Fruit fly (Drosophila melanogaster) whole organism, embryonic: Measurements from ENCODE around the gene nkt.

Source experiments
- Asciz ChIP-seq: fragments of 200-800 bp; sonication (Bioruptor generic); optimal IDR thresholded peaks from 2 replicates; lab custom pipeline; 2017; ENCODE audit warnings: missing biosample characterization, mild to moderate bottlenecking, missing genetic modification characterization, missing genetic modification reagents
- B-H2 ChIP-seq: fragments of 200-800 bp; sonication (Bioruptor generic); optimal IDR thresholded peaks from 2 replicates; lab custom pipeline; 2018; ENCODE audit warnings: missing biosample characterization, mild to moderate bottlenecking, missing genetic modification characterization
- CG10147 ChIP-seq: fragments of 200-800 bp; sonication (Bioruptor generic); optimal IDR thresholded peaks from 2 replicates; lab custom pipeline; 2019; ENCODE audit warnings: missing biosample characterization, mild to moderate bottlenecking, missing genetic modification characterization, moderate library complexity
- CG10267 ChIP-seq: fragments of 200-800 bp; sonication (Bioruptor generic); optimal IDR thresholded peaks from 2 replicates; lab custom pipeline; 2018; ENCODE audit warnings: missing biosample characterization, mild to moderate bottlenecking, missing genetic modification characterization, moderate library complexity
- CG11695 ChIP-seq: fragments of 200-800 bp; sonication (Bioruptor generic); IDR thresholded peaks from 3 replicates; pipeline ENCODE4 v1.3.6; 2022; ENCODE audit warnings: missing biosample characterization, missing genetic modification characterization
- CG12299 ChIP-seq: fragments of 200-800 bp; sonication (Bioruptor generic); optimal IDR thresholded peaks from 2 replicates; lab custom pipeline; 2018; ENCODE audit warnings: missing biosample characterization, mild to moderate bottlenecking, missing genetic modification characterization
- CG12391 ChIP-seq: fragments of 200-800 bp; sonication (Bioruptor generic); optimal IDR thresholded peaks from 3 replicates; lab custom pipeline; 2018; ENCODE audit warnings: missing biosample characterization, mild to moderate bottlenecking, missing genetic modification characterization, moderate library complexity
- CG14050 ChIP-seq: fragments of 200-800 bp; sonication (Bioruptor generic); IDR thresholded peaks from 3 replicates; pipeline ENCODE4 v1.3.6; 2022; ENCODE audit warnings: missing biosample characterization, missing genetic modification characterization
- CG17359 ChIP-seq: fragments of 200-800 bp; sonication (Bioruptor generic); optimal IDR thresholded peaks from 3 replicates; lab custom pipeline; 2018; ENCODE audit warnings: missing biosample characterization, mild to moderate bottlenecking, missing genetic modification characterization, moderate library complexity
- CG17385 ChIP-seq: fragments of 200-800 bp; sonication (Bioruptor generic); optimal IDR thresholded peaks from 3 replicates; lab custom pipeline; 2018; ENCODE audit warnings: missing biosample characterization, mild to moderate bottlenecking, missing genetic modification characterization
- CG34224 ChIP-seq: fragments of 200-800 bp; sonication (Bioruptor generic); IDR thresholded peaks from 3 replicates; pipeline ENCODE4 v1.3.6; 2022; ENCODE audit warnings: missing biosample characterization, missing genetic modification characterization; ENCODE audit not compliant: partially characterized antibody
- CG4707 ChIP-seq: fragments of 200-800 bp; sonication (Bioruptor generic); optimal IDR thresholded peaks from 2 replicates; lab custom pipeline; 2018; ENCODE audit warnings: missing biosample characterization, mild to moderate bottlenecking, missing genetic modification characterization, moderate library complexity
- CG5245 ChIP-seq: fragments of 200-800 bp; sonication (Bioruptor generic); optimal IDR thresholded peaks from 3 replicates; lab custom pipeline; 2016; ENCODE audit warnings: missing biosample characterization, missing genetic modification characterization
- CG6654 ChIP-seq: fragments of 200-800 bp; sonication (Bioruptor generic); optimal IDR thresholded peaks from 2 replicates; lab custom pipeline; 2017; ENCODE audit warnings: missing biosample characterization, mild to moderate bottlenecking, missing genetic modification characterization
- CG7839 ChIP-seq: fragments of 200-800 bp; sonication (Bioruptor generic); optimal IDR thresholded peaks from 3 replicates; lab custom pipeline; 2018; ENCODE audit warnings: missing biosample characterization, mild to moderate bottlenecking, missing genetic modification characterization, moderate library complexity
- CG7928 ChIP-seq: fragments of 200-800 bp; sonication (Bioruptor generic); optimal IDR thresholded peaks from 2 replicates; lab custom pipeline; 2017; ENCODE audit warnings: missing biosample characterization, mild to moderate bottlenecking, missing genetic modification characterization
- CG8089 ChIP-seq: fragments of 200-800 bp; sonication (Bioruptor generic); optimal IDR thresholded peaks from 3 replicates; lab custom pipeline; 2016; ENCODE audit warnings: missing biosample characterization, missing genetic modification characterization
- CG8290 ChIP-seq, 3 experiments: fragments of 200-800 bp; sonication (Bioruptor generic); optimal IDR thresholded peaks; 2 replicates each; lab custom pipeline; 2016 to 2019; ENCODE audit warnings: missing biosample characterization in 3 of 3, missing genetic modification characterization in 3 of 3, mild to moderate bottlenecking in 2 of 3, moderate library complexity in 1 of 3
- H15 ChIP-seq: fragments of 200-800 bp; sonication (Bioruptor generic); IDR thresholded peaks from 3 replicates; pipeline ENCODE4 v1.3.6; 2022; ENCODE audit warnings: missing biosample characterization, missing genetic modification characterization
- Hr51 ChIP-seq, 2 experiments: fragments of 200-800 bp; sonication (Bioruptor generic); optimal IDR thresholded peaks; 2 replicates in 1 of 2; 3 replicates in 1 of 2; lab custom pipeline; 2016 to 2018; ENCODE audit warnings: missing biosample characterization in 2 of 2, missing genetic modification characterization in 2 of 2, mild to moderate bottlenecking in 1 of 2, moderate library complexity in 1 of 2
- Med ChIP-seq: fragments of 200-800 bp; sonication (Bioruptor generic); peaks from one replicate; lab custom pipeline; 2016; ENCODE audit warnings: missing biosample characterization, missing genetic modification characterization, mild to moderate bottlenecking, inconsistent platforms, moderate library complexity
- NfI ChIP-seq: fragments of 200-800 bp; sonication (Bioruptor generic); optimal IDR thresholded peaks from 3 replicates; lab custom pipeline; 2018; ENCODE audit warnings: missing biosample characterization, mild to moderate bottlenecking, missing genetic modification characterization, moderate library complexity
- PHDP ChIP-seq: fragments of 200-800 bp; sonication (Bioruptor generic); optimal IDR thresholded peaks from 3 replicates; lab custom pipeline; 2018; ENCODE audit warnings: missing biosample characterization, mild to moderate bottlenecking, missing genetic modification characterization, moderate library complexity
- Trl ChIP-seq, 3 experiments: fragments of >200 bp in 2 of 3; fragments of 200-800 bp in 1 of 3; sonication (Bioruptor generic) in 1 of 3; optimal IDR thresholded peaks; 2 replicates in 1 of 3; 3 replicates in 2 of 3; lab custom pipeline; 2016 to 2017; ENCODE audit warnings: missing biosample characterization in 1 of 3, missing genetic modification characterization in 1 of 3
- btn ChIP-seq: fragments of 200-800 bp; sonication (Bioruptor generic); optimal IDR thresholded peaks from 2 replicates; lab custom pipeline; 2016; ENCODE audit warnings: missing biosample characterization, missing genetic modification characterization
- corto ChIP-seq: fragments of 200-800 bp; sonication (Bioruptor generic); optimal IDR thresholded peaks from 2 replicates; lab custom pipeline; 2016; ENCODE audit warnings: missing biosample characterization, mild to moderate bottlenecking, missing genetic modification characterization, moderate library complexity
- danr ChIP-seq: fragments of 200-800 bp; sonication (Bioruptor generic); IDR thresholded peaks from 2 replicates; pipeline ENCODE4 v1.3.6; 2022; ENCODE audit warnings: missing biosample characterization, missing genetic modification characterization
- ewg ChIP-seq: fragments of 200-800 bp; sonication (Bioruptor generic); optimal IDR thresholded peaks from 3 replicates; lab custom pipeline; 2017; ENCODE audit warnings: mild to moderate bottlenecking, missing biosample characterization, missing genetic modification reagents, missing genetic modification characterization
- exex ChIP-seq: fragments of 200-800 bp; sonication (Bioruptor generic); optimal IDR thresholded peaks from 4 replicates; lab custom pipeline; 2018; ENCODE audit warnings: missing biosample characterization, mild to moderate bottlenecking, missing genetic modification characterization, moderate library complexity
- gfzf ChIP-seq: fragments of 200-800 bp; sonication (Bioruptor generic); optimal IDR thresholded peaks from 2 replicates; lab custom pipeline; 2016; ENCODE audit warnings: missing biosample characterization, mild to moderate bottlenecking, missing genetic modification characterization, moderate library complexity
- hbn ChIP-seq: fragments of 200-800 bp; sonication (Bioruptor generic); IDR thresholded peaks from 2 replicates; pipeline ENCODE4 v1.3.6; 2022; ENCODE audit warnings: missing biosample characterization, missing genetic modification characterization; ENCODE audit not compliant: partially characterized antibody
- klu ChIP-seq: fragments of 200-800 bp; sonication (Bioruptor generic); IDR thresholded peaks from 2 replicates; pipeline ENCODE4 v1.3.6; 2022; ENCODE audit warnings: missing biosample characterization, missing genetic modification characterization
- lov ChIP-seq, 2 experiments: fragments of 200-800 bp in 1 of 2; fragments of >200 bp in 1 of 2; sonication (Bioruptor generic) in 1 of 2; IDR thresholded peaks in 1 of 2; optimal IDR thresholded peaks in 1 of 2; 2 replicates in 1 of 2; 3 replicates in 1 of 2; pipeline versions ENCODE4 v1.3.6 to Lab custom; 2017 to 2022; ENCODE audit warnings: missing biosample characterization in 1 of 2, missing genetic modification characterization in 1 of 2
- nerfin-1 ChIP-seq: fragments of 200-800 bp; sonication (Bioruptor generic); optimal IDR thresholded peaks from 3 replicates; lab custom pipeline; 2019; ENCODE audit warnings: missing biosample characterization, mild to moderate bottlenecking, missing genetic modification characterization, moderate library complexity
- nom ChIP-seq: fragments of 200-800 bp; sonication (Bioruptor generic); optimal IDR thresholded peaks from 2 replicates; lab custom pipeline; 2017; ENCODE audit warnings: missing biosample characterization, missing genetic modification characterization, mild to moderate bottlenecking, moderate library complexity, missing genetic modification reagents
- org-1 ChIP-seq: fragments of 200-800 bp; sonication (Bioruptor generic); optimal IDR thresholded peaks from 2 replicates; lab custom pipeline; 2017; ENCODE audit warnings: missing biosample characterization, missing genetic modification characterization
- peb ChIP-seq: fragments of 200-800 bp; sonication (Bioruptor generic); IDR thresholded peaks from 2 replicates; pipeline ENCODE4 v1.3.6; 2022; ENCODE audit warnings: missing biosample characterization, missing genetic modification characterization
- psq ChIP-seq: fragments of 200-800 bp; sonication (Bioruptor generic); optimal IDR thresholded peaks from 2 replicates; lab custom pipeline; 2017; ENCODE audit warnings: missing biosample characterization, missing genetic modification characterization
- rib ChIP-seq: fragments of 200-800 bp; sonication (Bioruptor generic); IDR thresholded peaks from 2 replicates; pipeline ENCODE4 v1.3.6; 2022; ENCODE audit warnings: missing biosample characterization, missing genetic modification characterization
- scrt ChIP-seq: fragments of 200-800 bp; sonication (Bioruptor generic); optimal IDR thresholded peaks from 2 replicates; lab custom pipeline; 2018; ENCODE audit warnings: missing biosample characterization, mild to moderate bottlenecking, missing genetic modification characterization, moderate library complexity
- sqz ChIP-seq: fragments of 200-800 bp; sonication (Bioruptor generic); optimal IDR thresholded peaks from 3 replicates; lab custom pipeline; 2018; ENCODE audit warnings: missing biosample characterization, mild to moderate bottlenecking, missing genetic modification characterization
- stwl ChIP-seq: fragments of 200-800 bp; sonication (Bioruptor generic); optimal IDR thresholded peaks from 3 replicates; lab custom pipeline; 2018; ENCODE audit warnings: missing biosample characterization, mild to moderate bottlenecking, missing genetic modification characterization, moderate library complexity
- tgo ChIP-seq: fragments of 200-800 bp; sonication (Bioruptor generic); IDR thresholded peaks from 3 replicates; pipeline ENCODE4 v1.3.6; 2022; ENCODE audit warnings: missing biosample characterization, missing genetic modification characterization
- unc-4 ChIP-seq: fragments of 200-800 bp; sonication (Bioruptor generic); IDR thresholded peaks from 2 replicates; pipeline ENCODE4 v1.3.6; 2022; ENCODE audit warnings: missing biosample characterization, missing genetic modification characterization; ENCODE audit not compliant: partially characterized antibody
- vnd ChIP-seq: fragments of 200-800 bp; sonication (Bioruptor generic); IDR thresholded peaks from 3 replicates; pipeline ENCODE4 v1.3.6; 2022; ENCODE audit warnings: missing biosample characterization, missing genetic modification characterization; ENCODE audit not compliant: partially characterized antibody
- zen ChIP-seq: fragments of 200-800 bp; sonication (Bioruptor generic); optimal IDR thresholded peaks from 3 replicates; lab custom pipeline; 2018; ENCODE audit warnings: missing biosample characterization, mild to moderate bottlenecking, missing genetic modification characterization, moderate library complexity

nkt gene

DNA sequence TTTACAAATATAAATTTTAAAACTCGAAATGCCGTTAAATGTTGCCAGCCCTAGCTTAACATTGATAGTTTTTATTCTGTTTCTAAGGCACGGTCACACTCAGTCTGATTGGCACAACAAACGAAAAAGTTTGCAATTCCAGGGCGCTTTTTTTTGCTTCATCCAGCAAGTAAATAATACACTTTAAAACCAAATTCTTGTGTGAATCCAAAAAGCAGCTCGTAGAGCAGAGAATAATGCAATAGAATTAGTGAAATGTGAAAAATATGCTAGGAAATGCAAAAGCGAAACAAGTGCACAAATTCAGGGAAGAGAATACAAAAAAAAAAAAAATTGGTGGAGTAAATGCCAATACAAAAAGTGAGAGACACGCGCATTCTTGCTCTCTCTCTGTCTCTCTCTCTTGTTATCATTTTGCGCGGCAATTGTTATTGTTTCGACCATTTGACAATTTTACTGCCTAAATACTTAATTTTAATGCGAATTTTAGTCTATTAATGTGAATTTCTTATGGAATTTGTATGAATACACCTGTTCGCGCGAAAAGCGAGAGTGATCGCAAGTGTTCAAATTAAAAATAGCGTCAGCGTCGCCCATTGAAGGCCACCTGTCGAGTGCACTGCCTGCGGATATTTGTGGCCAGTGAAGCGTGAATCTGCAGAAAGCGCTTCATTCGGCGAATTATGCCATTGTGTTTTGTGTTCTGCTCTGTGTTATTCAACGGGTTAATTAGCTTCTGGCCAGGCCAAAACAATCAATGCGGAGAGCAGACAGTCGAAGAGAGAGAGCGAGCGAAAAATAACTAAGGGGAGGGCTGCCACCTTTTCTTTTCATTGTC is 13.5 kb downstream of the nkt start, which contains the start of gene CG42671 (continued):
- no peak for TF ChIP-seq CG34224
- TF ChIP-seq org-1 (GFP tag; lab: Kevin White, UChicago), result no peak
- peak; percentile 38 for TF ChIP-seq CG10267 (tag; lab: Kevin White, UChicago)
- TF ChIP-seq lov (optimal IDR thresholded peaks at IDR 0.05; lab: Kevin White, UChicago), result no peak
- TF ChIP-seq lov (GFP tag; IDR thresholded peaks at IDR 0.05; lab: Robert Waterston, UW), result no peak
- TF ChIP-seq klu (GFP tag; lab: Robert Waterston, UW), result no peak
- TF ChIP-seq CG8290 (GFP tag; optimal IDR thresholded peaks at IDR 0.05; lab: Kevin White, UChicago), result no peak
- peak in 1 of 2 experiments; percentile 4 for TF ChIP-seq CG8290 (tag; optimal IDR thresholded peaks at IDR 0.05; lab: Kevin White, UChicago)
- TF ChIP-seq sqz (GFP tag; lab: Kevin White, UChicago), result peak; percentile 99
- 0 out of 2 replicates have a peak, but pooled peaks have one; percentile 17 for TF ChIP-seq unc-4
- peak; percentile 40 for TF ChIP-seq B-H2 (GFP tag; lab: Kevin White, UChicago)
- TF ChIP-seq H15, result no peak
- peak; percentile 28 for TF ChIP-seq CG12391 (tag; lab: Kevin White, UChicago)
- TF ChIP-seq vnd (GFP tag; lab: Robert Waterston, UW), result no peak
- TF ChIP-seq Med (GFP tag; lab: Kevin White, UChicago), result peak; percentile 38
- no peak for TF ChIP-seq CG6654 (GFP tag; lab: Kevin White, UChicago)
- TF ChIP-seq CG17359 (tag; lab: Kevin White, UChicago), result peak; percentile 71
- TF ChIP-seq Asciz (GFP tag; lab: Kevin White, UChicago), result no peak
- TF ChIP-seq CG4707 (GFP tag; lab: Kevin White, UChicago), result no peak
- TF ChIP-seq peb (GFP tag; lab: Robert Waterston, UW), result no peak
- TF ChIP-seq ewg (GFP tag; lab: Kevin White, UChicago), result peak; percentile 19
- TF ChIP-seq gfzf (GFP tag; lab: Kevin White, UChicago), result peak; percentile 72
- TF ChIP-seq nerfin-1, result peak; percentile 95
- TF ChIP-seq nom (GFP tag; lab: Kevin White, UChicago), result peak; percentile 69
- no peak for TF ChIP-seq danr (GFP tag; lab: Robert Waterston, UW)
- TF ChIP-seq CG5245 (GFP tag; lab: Kevin White, UChicago), result no peak
- peak; percentile 86 for TF ChIP-seq CG7928 (GFP tag; lab: Kevin White, UChicago)
- no peak for TF ChIP-seq psq (GFP tag; lab: Kevin White, UChicago)
- TF ChIP-seq rib, result peak; percentile 71
- TF ChIP-seq Trl (optimal IDR thresholded peaks at IDR 0.05; lab: Kevin White, UChicago), result peak; percentile 70 to 94
- TF ChIP-seq Trl (GFP tag; optimal IDR thresholded peaks at IDR 0.05; lab: Kevin White, UChicago), result no peak
- 0 out of 2 replicates have a peak, but pooled peaks have one; percentile 18 for TF ChIP-seq hbn
- no peak for TF ChIP-seq zen (tag; lab: Kevin White, UChicago)
- TF ChIP-seq stwl (tag; lab: Kevin White, UChicago), result peak; percentile 6
- peak; percentile 28 for TF ChIP-seq scrt (GFP tag; lab: Kevin White, UChicago)
- TF ChIP-seq PHDP (tag; lab: Kevin White, UChicago), result peak; percentile 32
- TF ChIP-seq CG10147, result peak; percentile 8
- TF ChIP-seq Hr51 (GFP tag; optimal IDR thresholded peaks at IDR 0.05; lab: Kevin White, UChicago), result peak in 1 of 2 experiments; percentile 6
- peak; percentile 14 for TF ChIP-seq CG12299 (tag; lab: Kevin White, UChicago)
- no peak for TF ChIP-seq exex
- TF ChIP-seq btn (GFP tag; lab: Kevin White, UChicago), result no peak
- no peak for TF ChIP-seq CG17385 (GFP tag; lab: Kevin White, UChicago)
- TF ChIP-seq CG8089, result no peak
- TF ChIP-seq CG7839 (tag; lab: Kevin White, UChicago), result peak; percentile 27
- TF ChIP-seq NfI (GFP tag; lab: Kevin White, UChicago), result peak; percentile 4
- no peak for TF ChIP-seq CG14050
- TF ChIP-seq CG11695 (GFP tag; lab: Robert Waterston, UW), result no peak
- TF ChIP-seq tgo (GFP tag; lab: Robert Waterston, UW), result no peak
- no peak for TF ChIP-seq corto (GFP tag; lab: Kevin White, UChicago)
